Worm (Caenorhabditis elegans) whole organism, L3 larva: ENCODE results near the gene clec-135.

Experiments
- R02D3.7 ChIP-seq: fragments of 150-350 bp; optimal IDR thresholded peaks from 2 replicates; lab custom pipeline; 2014; ENCODE audit warnings: missing biosample characterization, missing genetic modification characterization
- ceh-28 ChIP-seq: fragments of 150-350 bp; optimal IDR thresholded peaks from 2 replicates; lab custom pipeline; 2014; ENCODE audit warnings: missing biosample characterization, missing genetic modification reagents, missing genetic modification characterization
- ceh-82 ChIP-seq: fragments of 150-350 bp; optimal IDR thresholded peaks from 2 replicates; lab custom pipeline; 2014; ENCODE audit warnings: missing biosample characterization, missing genetic modification characterization
- ceh-9 ChIP-seq: sonication (generic microtip); optimal IDR thresholded peaks from 2 replicates; lab custom pipeline; 2018; ENCODE audit warnings: missing biosample characterization, missing genetic modification characterization
- daf-12 ChIP-seq: fragments of 150-350 bp; optimal IDR thresholded peaks from 2 replicates; lab custom pipeline; 2014; ENCODE audit warnings: missing biosample characterization, missing genetic modification reagents, missing genetic modification characterization
- egl-27 ChIP-seq: sonication (generic microtip); optimal IDR thresholded peaks from 4 replicates; lab custom pipeline; 2017; ENCODE audit warnings: missing biosample characterization, missing genetic modification reagents, missing genetic modification characterization
- elt-1 ChIP-seq: fragments of 150-350 bp; optimal IDR thresholded peaks from 2 replicates; lab custom pipeline; 2014; ENCODE audit warnings: missing biosample characterization, missing genetic modification characterization
- elt-2 ChIP-seq: sonication (generic microtip); optimal IDR thresholded peaks from 2 replicates; lab custom pipeline; 2016; ENCODE audit warnings: missing genetic modification reagents, mild to moderate bottlenecking, missing genetic modification characterization, missing compliant biosample characterization
- eor-1 ChIP-seq, 2 experiments: fragments of 150-350 bp; optimal IDR thresholded peaks; 2 replicates each; lab custom pipeline; 2014 to 2018; ENCODE audit warnings: missing biosample characterization in 2 of 2, missing genetic modification characterization in 2 of 2
- fkh-2 ChIP-seq: fragments of 150-350 bp; optimal IDR thresholded peaks from 2 replicates; lab custom pipeline; 2014; ENCODE audit warnings: missing biosample characterization, missing genetic modification reagents, missing genetic modification characterization
- fos-1 ChIP-seq: fragments of 150-350 bp; optimal IDR thresholded peaks from 2 replicates; lab custom pipeline; 2014; ENCODE audit warnings: missing biosample characterization, missing genetic modification characterization
- hmg-11 ChIP-seq: sonication (generic microtip); optimal IDR thresholded peaks from 2 replicates; lab custom pipeline; 2016; ENCODE audit warnings: missing genetic modification characterization, missing compliant biosample characterization
- lin-15B ChIP-seq: fragments of 150-350 bp; optimal IDR thresholded peaks from 2 replicates; lab custom pipeline; 2014; ENCODE audit warnings: missing biosample characterization, missing genetic modification characterization
- lin-39 ChIP-seq: fragments of 150-350 bp; optimal IDR thresholded peaks from 2 replicates; lab custom pipeline; 2018; ENCODE audit warnings: missing biosample characterization, missing genetic modification reagents, missing genetic modification characterization
- lsy-12 ChIP-seq: sonication (generic microtip); optimal IDR thresholded peaks from 2 replicates; lab custom pipeline; 2016; ENCODE audit warnings: mild to moderate bottlenecking, missing genetic modification characterization, missing compliant biosample characterization
- mdl-1 ChIP-seq: fragments of 150-350 bp; optimal IDR thresholded peaks from 2 replicates; lab custom pipeline; 2014; ENCODE audit warnings: missing biosample characterization, missing genetic modification characterization
- nfya-1 ChIP-seq: sonication (generic microtip); optimal IDR thresholded peaks from 2 replicates; lab custom pipeline; 2017; ENCODE audit warnings: missing genetic modification characterization, mild to moderate bottlenecking, missing compliant biosample characterization, antibody characterized with exemption, moderate library complexity; ENCODE audit not compliant: insufficient read depth
- nhr-12 ChIP-seq: fragments of 150-350 bp; optimal IDR thresholded peaks from 2 replicates; lab custom pipeline; 2014; ENCODE audit warnings: missing biosample characterization, missing genetic modification characterization
- nhr-237 ChIP-seq: fragments of 150-350 bp; optimal IDR thresholded peaks from 2 replicates; lab custom pipeline; 2014; ENCODE audit warnings: missing biosample characterization, missing genetic modification characterization
- nhr-28 ChIP-seq: fragments of 150-350 bp; optimal IDR thresholded peaks from 2 replicates; lab custom pipeline; 2014; ENCODE audit warnings: missing biosample characterization, missing genetic modification characterization
- nhr-43 ChIP-seq: sonication (generic microtip); optimal IDR thresholded peaks from 2 replicates; lab custom pipeline; 2016; ENCODE audit warnings: mild to moderate bottlenecking, missing genetic modification characterization, missing compliant biosample characterization; ENCODE audit not compliant: poor library complexity, severe bottlenecking
- nhr-67 ChIP-seq: fragments of 150-350 bp; optimal IDR thresholded peaks from 2 replicates; lab custom pipeline; 2014; ENCODE audit warnings: missing biosample characterization, missing genetic modification characterization
- nhr-76 ChIP-seq: fragments of 150-350 bp; sonication (generic microtip); optimal IDR thresholded peaks from 5 replicates; lab custom pipeline; 2014; ENCODE audit warnings: missing biosample characterization, missing genetic modification characterization
- nhr-77 ChIP-seq: fragments of 150-350 bp; optimal IDR thresholded peaks from 2 replicates; lab custom pipeline; 2014; ENCODE audit warnings: missing biosample characterization, missing genetic modification characterization
- pha-4 ChIP-seq: fragments of 150-350 bp; optimal IDR thresholded peaks from 2 replicates; lab custom pipeline; 2014; ENCODE audit warnings: missing biosample characterization, missing genetic modification reagents, missing genetic modification characterization
- pqm-1 ChIP-seq: fragments of 150-350 bp; optimal IDR thresholded peaks from 2 replicates; lab custom pipeline; 2017; ENCODE audit warnings: missing biosample characterization, missing genetic modification characterization, inconsistent platforms
- sea-2 ChIP-seq: fragments of 150-350 bp; sonication (generic microtip); optimal IDR thresholded peaks from 4 replicates; lab custom pipeline; 2014; ENCODE audit warnings: missing biosample characterization, missing genetic modification reagents, missing genetic modification characterization
- skn-1 ChIP-seq: fragments of 150-350 bp; optimal IDR thresholded peaks from 2 replicates; lab custom pipeline; 2014; ENCODE audit warnings: missing biosample characterization, missing genetic modification characterization
- snpc-4 ChIP-seq: fragments of 150-350 bp; optimal IDR thresholded peaks from 2 replicates; lab custom pipeline; 2014; ENCODE audit warnings: missing biosample characterization, missing genetic modification characterization
- tbx-2 ChIP-seq: sonication (generic microtip); optimal IDR thresholded peaks from 2 replicates; lab custom pipeline; 2016; ENCODE audit warnings: mild to moderate bottlenecking, missing genetic modification characterization, missing compliant biosample characterization
- unc-62 ChIP-seq: fragments of 150-350 bp; sonication (generic microtip); optimal IDR thresholded peaks from 4 replicates; lab custom pipeline; 2014; ENCODE audit warnings: missing biosample characterization, missing genetic modification reagents, missing genetic modification characterization
- zag-1 ChIP-seq: fragments of 150-350 bp; optimal IDR thresholded peaks from 2 replicates; lab custom pipeline; 2014; ENCODE audit warnings: missing biosample characterization, missing genetic modification characterization
- ztf-4 ChIP-seq: fragments of 150-350 bp; optimal IDR thresholded peaks from 2 replicates; lab custom pipeline; 2014; ENCODE audit warnings: missing biosample characterization, missing genetic modification characterization

Gene clec-135

DNA sequence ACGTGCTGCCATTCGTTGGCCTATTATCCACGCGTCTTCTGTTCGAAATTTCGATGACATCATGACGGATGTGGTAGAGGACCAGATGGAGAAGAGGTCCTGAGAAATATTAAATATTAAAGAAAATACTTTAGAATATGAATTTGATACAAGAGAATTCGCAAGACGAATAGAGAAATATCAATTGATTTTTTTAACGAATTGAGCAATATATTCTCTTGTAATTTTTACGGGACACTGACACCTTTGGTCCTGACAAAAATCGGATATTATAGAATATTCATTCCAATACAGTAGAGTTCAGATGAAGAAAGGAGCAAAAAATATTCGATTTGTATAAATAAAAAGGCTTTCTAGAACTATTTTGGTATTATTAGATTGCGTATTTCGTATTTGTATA, 29.5 kb upstream of the clec-135 start, which contains the start of gene C01F1.6:
C01F1.6 (minus strand) TSS at position 101 of the 400 bp plus-strand sequence.
- TF ChIP-seq nfya-1 (tag; lab: Kevin White, UChicago) (no peak), daf-12 (tag; lab: Kevin White, UChicago) (no peak), nhr-237 (tag; lab: Kevin White, UChicago) (no peak), nhr-12 (tag; lab: Kevin White, UChicago) (no peak), tbx-2 (tag; lab: Kevin White, UChicago) (no peak), nhr-43 (tag; lab: Kevin White, UChicago) (no peak)

- TF ChIP-seq elt-2, result no peak
- no peak for TF ChIP-seq hmg-11
- TF ChIP-seq nhr-28 (tag; lab: Kevin White, UChicago), result no peak
- TF ChIP-seq nfya-1 (tag; lab: Kevin White, UChicago), result peak; percentile 89
Observed at ce11 chrII:4286921-4287320, 28.3 kb upstream of the clec-135 start.

- no peak for TF ChIP-seq pha-4 (tag; lab: Kevin White, UChicago)
- TF ChIP-seq eor-1 (tag; optimal IDR thresholded peaks at IDR 0.05; lab: Kevin White, UChicago), result no peak
- no peak for TF ChIP-seq snpc-4 (tag; lab: Kevin White, UChicago)
- TF ChIP-seq ceh-28, result no peak
- TF ChIP-seq lin-39 (tag; lab: Kevin White, UChicago), result no peak
- TF ChIP-seq nfya-1 (tag; lab: Kevin White, UChicago), result peak; percentile 88
Observed at ce11 chrII:4284305-4285193, 26.0 kb upstream of the clec-135 start.

DNA sequence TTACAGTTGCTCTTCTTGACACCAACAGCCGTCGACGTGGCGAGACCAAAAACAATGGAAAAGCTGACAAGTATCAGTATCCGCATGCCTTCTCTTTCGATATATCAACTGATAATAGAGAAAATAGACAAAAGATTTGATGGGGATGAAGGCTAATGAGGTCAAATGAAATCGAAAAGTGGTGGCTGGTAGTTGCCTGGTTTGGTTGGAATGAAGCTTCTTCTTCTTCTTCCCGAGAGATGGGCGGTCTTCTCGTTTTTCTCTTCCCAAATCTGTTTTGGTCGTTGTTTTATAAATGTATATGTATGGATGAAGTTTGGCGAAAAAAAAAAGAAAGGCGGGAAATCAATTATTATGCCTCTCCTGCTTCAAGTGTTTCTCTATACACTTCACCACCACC, 23.2 kb upstream of the clec-135 start, which contains the start of gene C01F1.5:
C01F1.5 (minus strand) TSS at position 103 of the 400 bp plus-strand sequence.
- TF ChIP-seq daf-12 (tag; lab: Kevin White, UChicago) (no peak), lin-15B (no peak), nhr-77 (tag; lab: Kevin White, UChicago) (no peak), tbx-2 (tag; lab: Kevin White, UChicago) (no peak), elt-1 (no peak), lsy-12 (no peak), unc-62 (GFP tag; lab: Kevin White, UChicago) (no peak), pqm-1 (no peak), ztf-4 (no peak), fkh-2 (tag; lab: Kevin White, UChicago) (no peak), nhr-76 (tag; lab: Kevin White, UChicago) (no peak), nhr-28 (tag; lab: Kevin White, UChicago) (no peak), fos-1 (tag; lab: Kevin White, UChicago) (no peak), nhr-67 (tag; lab: Kevin White, UChicago) (no peak)

DNA sequence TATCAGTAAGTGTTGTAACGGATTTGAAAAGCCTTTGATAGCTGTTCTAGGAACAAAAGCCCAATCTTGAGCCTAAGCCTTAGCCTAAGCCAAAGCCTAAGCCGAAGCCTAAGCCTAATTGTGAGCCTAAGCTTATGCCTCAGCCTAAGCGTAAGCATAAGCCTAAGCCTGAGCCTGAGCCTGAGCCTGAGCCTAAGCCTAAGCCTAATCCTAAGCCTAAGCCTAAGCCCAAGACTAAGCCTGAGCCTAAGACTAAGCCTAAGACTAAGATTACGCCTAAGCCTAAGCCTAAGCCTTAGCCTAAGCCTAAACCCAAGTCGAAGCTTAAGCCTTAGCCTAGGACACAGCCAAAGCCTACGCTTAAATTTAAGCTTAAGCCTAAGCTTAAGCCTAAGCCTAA, 19.1 kb upstream of the clec-135 start:
- no peak for TF ChIP-seq ztf-4
- no peak for TF ChIP-seq skn-1 (tag; lab: Kevin White, UChicago)
- TF ChIP-seq ceh-82, result no peak
- no peak for TF ChIP-seq zag-1 (tag; lab: Kevin White, UChicago)
- TF ChIP-seq elt-2, result no peak
- TF ChIP-seq ceh-9, result no peak
- no peak for TF ChIP-seq sea-2 (GFP tag; lab: Kevin White, UChicago)
- TF ChIP-seq unc-62 (GFP tag; lab: Kevin White, UChicago), result no peak
- no peak for TF ChIP-seq mdl-1
- no peak for TF ChIP-seq nhr-77 (tag; lab: Kevin White, UChicago)
- no peak for TF ChIP-seq nfya-1 (tag; lab: Kevin White, UChicago)
- no peak for TF ChIP-seq egl-27
- TF ChIP-seq elt-1, result no peak
- no peak for TF ChIP-seq tbx-2 (tag; lab: Kevin White, UChicago)
- TF ChIP-seq lin-15B, result no peak
- TF ChIP-seq eor-1 (tag; optimal IDR thresholded peaks at IDR 0.05; lab: Kevin White, UChicago), result no peak
- no peak for TF ChIP-seq R02D3.7
